Worm (Caenorhabditis elegans): ENCODE results near the gene sym-2.

The sym-2 gene

DNA sequence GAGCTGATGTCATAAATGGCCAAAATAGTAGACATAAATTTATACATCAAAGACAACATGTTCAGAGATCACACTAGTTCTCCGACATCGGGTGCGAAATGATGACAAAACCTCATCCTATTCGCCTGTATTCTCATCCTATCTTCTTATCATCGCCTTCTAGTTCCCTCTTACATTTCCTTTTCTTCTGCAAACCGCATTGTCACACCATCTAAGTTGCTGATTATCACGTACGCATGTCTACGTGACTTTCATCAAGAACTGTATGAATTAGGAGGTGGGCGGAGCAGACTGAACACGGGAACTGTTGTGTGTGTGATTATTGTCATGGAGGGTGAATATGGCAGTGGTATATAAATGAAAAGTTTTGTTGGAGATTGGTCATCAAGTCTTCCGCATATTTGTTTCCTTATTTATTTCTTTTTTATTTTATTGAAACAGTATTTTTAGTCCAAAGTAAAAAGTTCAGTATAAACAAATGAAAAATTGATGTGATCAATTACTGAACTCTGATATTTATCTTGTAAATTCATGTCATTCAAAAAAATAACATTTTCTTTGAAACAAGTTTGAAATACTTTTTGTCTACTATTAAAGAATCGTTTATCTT, 28.0 kb downstream of the sym-2 start:
- TF ChIP-seq somi-1 (GFP tag; optimal IDR thresholded peaks at IDR 0.05) (peak; percentile 3), nhr-179 (tag; optimal IDR thresholded peaks at IDR 0.05) (no peak), Y67H2A.10 (GFP tag; conservative IDR thresholded peaks at IDR 0.05) (no peak), nhr-80 (tag; optimal IDR thresholded peaks at IDR 0.05) (peak; percentile 65), ZK185.1 (tag; optimal IDR thresholded peaks at IDR 0.05; ENCODE audit: poor library complexity, severe bottlenecking) (peak; percentile 0), gei-17 (GFP tag; optimal IDR thresholded peaks at IDR 0.05) (no peak), bed-1 (GFP tag; IDR thresholded peaks at IDR 0.05) (no peak), lin-40 (tag; optimal IDR thresholded peaks at IDR 0.05) (peak; percentile 21)

DNA sequence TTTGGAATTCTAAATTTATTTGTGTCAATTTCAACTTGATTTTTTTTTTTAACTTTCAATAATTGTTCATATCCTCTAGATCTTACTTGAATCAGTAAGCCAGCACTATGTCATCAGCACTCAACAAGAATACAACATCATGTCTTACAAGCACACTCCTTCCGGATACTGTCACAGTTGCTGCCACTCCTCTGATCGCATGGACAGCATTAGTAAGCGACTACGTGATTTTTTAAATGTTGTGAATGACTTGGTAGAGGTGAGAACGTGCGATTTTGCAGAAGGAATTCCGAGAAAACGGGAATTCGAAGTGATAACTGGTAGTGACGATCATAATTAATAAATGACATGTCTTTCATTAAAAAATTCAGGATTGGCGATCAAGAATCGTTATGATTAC, 30.3 kb downstream of the sym-2 start, which contains the start of gene oac-54:
Gene oac-54 (plus strand): TSS at position 83 of the 400 bp plus-strand sequence.
- no peak for TF ChIP-seq sdz-38 (tag; optimal IDR thresholded peaks at IDR 0.05)
- TF ChIP-seq nhr-80 (tag; optimal IDR thresholded peaks at IDR 0.05): peak; percentile 2

DNA sequence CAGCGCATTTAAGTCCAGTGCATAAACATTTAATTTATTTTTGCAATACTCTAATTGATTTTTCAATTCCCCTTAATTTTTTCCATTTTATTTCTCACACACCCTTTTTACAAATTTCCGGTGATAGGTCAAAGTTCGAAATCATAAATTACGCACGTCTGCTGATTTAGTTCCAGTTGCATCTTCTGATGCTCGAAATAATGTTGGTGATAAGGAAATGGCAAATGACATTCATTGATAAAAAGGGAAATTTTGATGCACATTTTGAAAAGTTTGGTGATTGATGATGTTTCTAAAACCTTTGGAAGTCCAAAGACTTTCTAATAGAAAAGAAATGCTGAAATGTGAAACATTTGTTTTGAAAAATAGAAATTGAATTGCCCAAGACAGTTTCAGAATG, 31.2 kb downstream of the sym-2 start:
- TF ChIP-seq egrh-3 (GFP tag; IDR thresholded peaks at IDR 0.05): no peak
- peak; percentile 75 for TF ChIP-seq nhr-80 (tag; optimal IDR thresholded peaks at IDR 0.05)

DNA sequence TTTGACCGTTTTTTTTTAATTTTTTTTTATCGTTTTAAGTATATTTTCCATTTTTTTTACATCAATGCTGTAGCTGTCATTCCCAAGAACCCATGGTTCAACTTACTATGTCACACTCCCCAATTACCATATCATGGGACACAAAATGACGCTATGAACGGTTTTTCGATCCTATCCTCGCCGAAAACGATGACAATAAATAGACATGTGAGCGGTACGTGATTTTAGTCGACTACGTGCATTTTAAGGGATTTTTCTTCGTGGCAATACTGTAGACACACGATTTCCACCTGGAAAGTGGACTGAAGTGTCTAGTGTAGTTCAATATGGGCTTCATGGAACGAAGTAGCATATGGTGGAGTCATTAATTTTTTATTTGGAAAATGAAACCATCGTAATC, 32.0 kb downstream of the sym-2 start:
- TF ChIP-seq cebp-1 (GFP tag; IDR thresholded peaks at IDR 0.05) (no peak), cebp-1 (tag; optimal IDR thresholded peaks at IDR 0.05) (no peak), B0261.1 (tag; optimal IDR thresholded peaks at IDR 0.05) (no peak), attf-3 (GFP tag; conservative IDR thresholded peaks at IDR 0.05) (no peak), aptf-3 (GFP tag; IDR thresholded peaks at IDR 0.05) (no peak), let-526 (GFP tag; IDR thresholded peaks at IDR 0.05) (no peak), mes-4 (tag; optimal IDR thresholded peaks at IDR 0.05) (no peak), rcor-1 (GFP tag; IDR thresholded peaks at IDR 0.05) (no peak), xnd-1 (tag; optimal IDR thresholded peaks at IDR 0.05) (no peak), snpc-1.1 (tag; optimal IDR thresholded peaks at IDR 0.05; ENCODE audit: insufficient read depth) (no peak), ztf-25 (GFP tag; IDR thresholded peaks at IDR 0.05) (no peak), let-607 (tag; optimal IDR thresholded peaks at IDR 0.05) (peak in 1 of 2 experiments; percentile 8), snpc-3.4 (tag; optimal IDR thresholded peaks at IDR 0.05) (no peak), nhr-27 (tag; optimal IDR thresholded peaks at IDR 0.05) (no peak), ccch-3 (GFP tag; optimal IDR thresholded peaks at IDR 0.05) (no peak), lin-26 (GFP tag; IDR thresholded peaks at IDR 0.05) (no peak), nhr-80 (tag; optimal IDR thresholded peaks at IDR 0.05) (peak; percentile 54), K12H6.12 (tag; optimal IDR thresholded peaks at IDR 0.05) (no peak)

DNA sequence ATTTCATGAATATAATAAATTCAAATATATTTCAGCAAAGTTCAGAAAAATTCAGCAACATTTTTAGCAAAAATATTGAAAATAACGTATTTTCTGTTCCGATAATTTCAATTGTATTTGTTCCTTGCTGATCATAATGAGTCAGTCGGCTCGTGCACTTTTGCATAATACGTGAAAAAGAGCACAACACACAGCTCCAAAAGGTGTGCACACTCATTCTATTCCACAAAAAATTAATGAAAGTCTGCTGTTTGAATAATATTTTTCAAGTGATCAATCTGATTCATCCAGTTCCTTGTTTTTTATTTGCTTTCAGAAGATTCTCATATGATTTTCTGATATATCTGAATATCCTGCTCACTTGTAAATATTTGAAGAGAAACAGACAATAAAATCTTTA, 33.9 kb downstream of the sym-2 start:
- TF ChIP-seq lag-1 (GFP tag; IDR thresholded peaks at IDR 0.05): no peak

DNA sequence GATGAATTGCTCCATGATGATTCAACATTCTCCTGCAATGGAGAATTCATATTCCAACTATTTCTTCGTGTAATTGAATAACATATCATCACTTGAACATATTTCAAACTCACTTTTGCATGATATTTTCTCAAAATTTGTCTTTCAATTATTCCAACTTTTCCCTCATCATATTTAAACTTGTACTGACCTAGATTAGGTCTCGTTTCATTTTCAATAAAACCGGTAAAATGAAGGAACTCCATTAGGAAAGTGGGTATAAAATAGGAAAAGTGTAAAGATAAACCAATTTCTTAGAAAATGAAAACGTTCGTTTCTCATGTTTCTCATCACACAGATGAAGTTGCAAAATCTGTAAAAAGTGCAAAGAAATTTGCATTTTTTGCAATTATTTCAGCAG, 36.0 kb downstream of the sym-2 start, which contains the start of gene col-78:
Gene col-78 (plus strand): TSS at position 301 of the 400 bp plus-strand sequence.
- TF ChIP-seq C06A6.2 (GFP tag; conservative IDR thresholded peaks at IDR 0.05): no peak
